Fruit fly (Drosophila melanogaster) Kc167 (cell line): Measurements from ENCODE around the gene CG7276.

Experiments
- Myc ChIP-seq: fragments of >200 bp; optimal IDR thresholded peaks from 2 replicates; lab custom pipeline; 2017; ENCODE audit warnings: missing external identifiers
- Sin3A ChIP-seq: fragments of >200 bp; optimal IDR thresholded peaks from 2 replicates; lab custom pipeline; 2018; ENCODE audit warnings: missing external identifiers
- h ChIP-seq: fragments of >200 bp; optimal IDR thresholded peaks from 3 replicates; lab custom pipeline; 2018; ENCODE audit warnings: missing external identifiers
- insv ChIP-seq: fragments of >200 bp; optimal IDR thresholded peaks from 3 replicates; lab custom pipeline; 2018; ENCODE audit warnings: missing external identifiers
- psq ChIP-seq: fragments of >200 bp; optimal IDR thresholded peaks from 2 replicates; lab custom pipeline; 2017; ENCODE audit warnings: missing external identifiers
- ttk ChIP-seq: sonication (Bioruptor generic); optimal IDR thresholded peaks from 2 replicates; lab custom pipeline; 2017; ENCODE audit warnings: missing external identifiers

CG7276 gene

dm6 chr3L:15537916-15538581 is 40.0 kb downstream of the CG7276 start:
- TF ChIP-seq Myc (lab: Kevin White, UChicago) (no peak), insv (lab: Kevin White, UChicago) (no peak), h (lab: Kevin White, UChicago) (no peak), Sin3A (no peak), psq (lab: Kevin White, UChicago) (no peak), ttk (lab: Kevin White, UChicago) (no peak)

dm6 chr3L:15538582-15539490 is 40.8 kb downstream of the CG7276 start:
- no peak for TF ChIP-seq psq (lab: Kevin White, UChicago)
- no peak for TF ChIP-seq ttk (lab: Kevin White, UChicago)

- TF ChIP-seq Myc (lab: Kevin White, UChicago) (no peak), Sin3A (no peak), insv (lab: Kevin White, UChicago) (no peak), psq (lab: Kevin White, UChicago) (no peak), h (lab: Kevin White, UChicago) (no peak), ttk (lab: Kevin White, UChicago) (no peak)
These were observed 42.0 kb downstream of the CG7276 start for dm6 chr3L:15539903-15540409.

- TF ChIP-seq insv (lab: Kevin White, UChicago), result no peak
- TF ChIP-seq h (lab: Kevin White, UChicago), result no peak
- no peak for TF ChIP-seq Sin3A
- no peak for TF ChIP-seq Myc (lab: Kevin White, UChicago)
- TF ChIP-seq ttk (lab: Kevin White, UChicago), result no peak
- TF ChIP-seq psq (lab: Kevin White, UChicago), result no peak
These were observed 42.7 kb downstream of the CG7276 start for dm6 chr3L:15540682-15541081.

dm6 chr3L:15541281-15541680 is 43.3 kb downstream of the CG7276 start:
- TF ChIP-seq insv (lab: Kevin White, UChicago) (no peak), psq (lab: Kevin White, UChicago) (no peak), h (lab: Kevin White, UChicago) (no peak), ttk (lab: Kevin White, UChicago) (no peak)

dm6 chr3L:15543049-15543448 is 45.0 kb downstream of the CG7276 start:
- TF ChIP-seq h (lab: Kevin White, UChicago) (no peak), Sin3A (no peak), Myc (lab: Kevin White, UChicago) (no peak), ttk (lab: Kevin White, UChicago) (no peak), psq (lab: Kevin White, UChicago) (no peak), insv (lab: Kevin White, UChicago) (no peak)

- TF ChIP-seq Myc (lab: Kevin White, UChicago) (no peak), h (lab: Kevin White, UChicago) (no peak), ttk (lab: Kevin White, UChicago) (no peak), Sin3A (no peak), insv (lab: Kevin White, UChicago) (no peak), psq (lab: Kevin White, UChicago) (no peak)
These were observed 45.5 kb downstream of the CG7276 start for dm6 chr3L:15543467-15543866.

dm6 chr3L:15544455-15545415 is 46.7 kb downstream of the CG7276 start:
- no peak for TF ChIP-seq psq (lab: Kevin White, UChicago)
- no peak for TF ChIP-seq insv (lab: Kevin White, UChicago)
- no peak for TF ChIP-seq h (lab: Kevin White, UChicago)
- no peak for TF ChIP-seq Myc (lab: Kevin White, UChicago)
- no peak for TF ChIP-seq Sin3A
- TF ChIP-seq ttk (lab: Kevin White, UChicago), result no peak

- TF ChIP-seq psq (lab: Kevin White, UChicago) (no peak), Sin3A (no peak), insv (lab: Kevin White, UChicago) (no peak), h (lab: Kevin White, UChicago) (no peak), Myc (lab: Kevin White, UChicago) (no peak), ttk (lab: Kevin White, UChicago) (no peak)
These were observed 49.3 kb downstream of the CG7276 start for dm6 chr3L:15547187-15547790.
